Worm (Caenorhabditis elegans) whole organism, L2 larva: ENCODE data around the gene timp-1.

Experiments
- C34F6.9 ChIP-seq: fragments of 150-350 bp; optimal IDR thresholded peaks from 2 replicates; lab custom pipeline; 2014; ENCODE audit warnings: missing biosample characterization, missing genetic modification characterization
- R02D3.7 ChIP-seq: fragments of 150-350 bp; optimal IDR thresholded peaks from 2 replicates; lab custom pipeline; 2014; ENCODE audit warnings: missing biosample characterization, missing genetic modification characterization
- Y55F3AM.14 ChIP-seq: fragments of 200-800 bp; sonication (Bioruptor generic); optimal IDR thresholded peaks from 2 replicates; lab custom pipeline; 2018; ENCODE audit warnings: mild to moderate bottlenecking, missing genetic modification characterization, missing compliant biosample characterization
- ZK546.5 ChIP-seq: sonication (generic microtip); optimal IDR thresholded peaks from 2 replicates; lab custom pipeline; 2017; ENCODE audit warnings: missing biosample characterization, missing genetic modification characterization
- ama-1 ChIP-seq: fragments of 150-350 bp; optimal IDR thresholded peaks from 2 replicates; lab custom pipeline; 2018; ENCODE audit warnings: inconsistent platforms
- ceh-16 ChIP-seq: fragments of 150-350 bp; optimal IDR thresholded peaks from 2 replicates; lab custom pipeline; 2014; ENCODE audit warnings: missing biosample characterization, missing genetic modification characterization
- ceh-82 ChIP-seq: fragments of 150-350 bp; optimal IDR thresholded peaks from 2 replicates; lab custom pipeline; 2014; ENCODE audit warnings: missing biosample characterization, missing genetic modification characterization
- crh-2 ChIP-seq: sonication (generic microtip); optimal IDR thresholded peaks from 2 replicates; lab custom pipeline; 2017; ENCODE audit warnings: missing biosample characterization, missing genetic modification characterization
- dmd-4 ChIP-seq: sonication (generic microtip); optimal IDR thresholded peaks from 2 replicates; lab custom pipeline; 2017; ENCODE audit warnings: missing biosample characterization, missing genetic modification characterization
- elt-1 ChIP-seq: fragments of 150-350 bp; optimal IDR thresholded peaks from 2 replicates; lab custom pipeline; 2014; ENCODE audit warnings: missing biosample characterization, missing genetic modification characterization
- elt-3 ChIP-seq: sonication (generic microtip); optimal IDR thresholded peaks from 2 replicates; lab custom pipeline; 2017; ENCODE audit warnings: missing biosample characterization, missing genetic modification characterization
- fos-1 ChIP-seq: fragments of 150-350 bp; optimal IDR thresholded peaks from 2 replicates; lab custom pipeline; 2014; ENCODE audit warnings: missing biosample characterization, missing genetic modification characterization
- gmeb-1 ChIP-seq: fragments of 150-350 bp; optimal IDR thresholded peaks from 2 replicates; lab custom pipeline; 2014; ENCODE audit warnings: missing biosample characterization, missing genetic modification characterization
- lin-13 ChIP-seq: fragments of 150-350 bp; optimal IDR thresholded peaks from 2 replicates; lab custom pipeline; 2014; ENCODE audit warnings: missing biosample characterization, missing genetic modification reagents, missing genetic modification characterization
- lin-39 ChIP-seq: fragments of 150-350 bp; optimal IDR thresholded peaks from 2 replicates; lab custom pipeline; 2014; ENCODE audit warnings: missing biosample characterization, missing genetic modification reagents, missing genetic modification characterization
- lsy-2 ChIP-seq, 2 experiments: fragments of 150-350 bp in 1 of 2; sonication (generic microtip) in 1 of 2; optimal IDR thresholded peaks; 2 replicates each; lab custom pipeline; 2014 to 2017; ENCODE audit warnings: missing biosample characterization in 2 of 2, missing genetic modification characterization in 2 of 2
- mab-5 ChIP-seq: fragments of 150-350 bp; optimal IDR thresholded peaks from 2 replicates; lab custom pipeline; 2014; ENCODE audit warnings: missing biosample characterization, missing genetic modification characterization
- mbf-1 ChIP-seq: sonication (generic microtip); optimal IDR thresholded peaks from 2 replicates; lab custom pipeline; 2017; ENCODE audit warnings: missing biosample characterization, missing genetic modification characterization
- nhr-10 ChIP-seq: sonication (generic microtip); optimal IDR thresholded peaks from 2 replicates; lab custom pipeline; 2017; ENCODE audit warnings: missing biosample characterization, missing genetic modification characterization
- nhr-12 ChIP-seq: fragments of 150-350 bp; optimal IDR thresholded peaks from 2 replicates; lab custom pipeline; 2014; ENCODE audit warnings: missing biosample characterization, missing genetic modification characterization
- nhr-129 ChIP-seq: fragments of 150-350 bp; optimal IDR thresholded peaks from 2 replicates; lab custom pipeline; 2014; ENCODE audit warnings: missing biosample characterization, missing genetic modification characterization
- nhr-21 ChIP-seq: fragments of 150-350 bp; optimal IDR thresholded peaks from 2 replicates; lab custom pipeline; 2014; ENCODE audit warnings: missing biosample characterization, missing genetic modification characterization
- nhr-23 ChIP-seq: fragments of 150-350 bp; optimal IDR thresholded peaks from 2 replicates; lab custom pipeline; 2014; ENCODE audit warnings: missing biosample characterization, missing genetic modification reagents, missing genetic modification characterization
- nhr-25 ChIP-seq: fragments of 150-350 bp; sonication (generic microtip); optimal IDR thresholded peaks from 3 replicates; lab custom pipeline; 2014; ENCODE audit warnings: missing biosample characterization, missing genetic modification characterization
- nhr-6 ChIP-seq: fragments of 150-350 bp; optimal IDR thresholded peaks from 2 replicates; lab custom pipeline; 2014; ENCODE audit warnings: missing biosample characterization, missing genetic modification characterization
- nhr-77 ChIP-seq: fragments of 150-350 bp; optimal IDR thresholded peaks from 2 replicates; lab custom pipeline; 2014; ENCODE audit warnings: missing biosample characterization, missing genetic modification characterization
- peb-1 ChIP-seq: fragments of 150-350 bp; optimal IDR thresholded peaks from 2 replicates; lab custom pipeline; 2014; ENCODE audit warnings: missing biosample characterization, missing genetic modification characterization
- skn-1 ChIP-seq: sonication (generic microtip); optimal IDR thresholded peaks from 2 replicates; lab custom pipeline; 2017; ENCODE audit warnings: missing biosample characterization, missing genetic modification characterization
- sma-9 ChIP-seq, 2 experiments: fragments of 150-350 bp in 1 of 2; sonication (generic microtip) in 1 of 2; optimal IDR thresholded peaks; 2 replicates each; lab custom pipeline; 2014 to 2016; ENCODE audit warnings: missing genetic modification characterization in 2 of 2, mild to moderate bottlenecking in 1 of 2, missing biosample characterization in 1 of 2, missing compliant biosample characterization in 1 of 2, missing genetic modification reagents in 1 of 2, moderate library complexity in 1 of 2
- snpc-4 ChIP-seq: fragments of 150-350 bp; optimal IDR thresholded peaks from 2 replicates; lab custom pipeline; 2014; ENCODE audit warnings: missing biosample characterization, missing genetic modification characterization
- unc-39 ChIP-seq: fragments of 150-350 bp; optimal IDR thresholded peaks from 2 replicates; lab custom pipeline; 2014; ENCODE audit warnings: missing biosample characterization, missing genetic modification characterization
- unc-55 ChIP-seq: fragments of 150-350 bp; sonication (generic microtip); optimal IDR thresholded peaks from 3 replicates; lab custom pipeline; 2014; ENCODE audit warnings: missing biosample characterization, missing genetic modification reagents, missing genetic modification characterization
- ztf-1 ChIP-seq: fragments of 200-800 bp; sonication (Bioruptor generic); conservative IDR thresholded peaks from 2 replicates; pipeline ENCODE4 v1.3.6; 2022; ENCODE audit warnings: missing genetic modification characterization, missing compliant biosample characterization
- ztf-11 ChIP-seq: sonication (generic microtip); optimal IDR thresholded peaks from 2 replicates; lab custom pipeline; 2017; ENCODE audit warnings: missing biosample characterization, missing genetic modification characterization

Gene timp-1

DNA sequence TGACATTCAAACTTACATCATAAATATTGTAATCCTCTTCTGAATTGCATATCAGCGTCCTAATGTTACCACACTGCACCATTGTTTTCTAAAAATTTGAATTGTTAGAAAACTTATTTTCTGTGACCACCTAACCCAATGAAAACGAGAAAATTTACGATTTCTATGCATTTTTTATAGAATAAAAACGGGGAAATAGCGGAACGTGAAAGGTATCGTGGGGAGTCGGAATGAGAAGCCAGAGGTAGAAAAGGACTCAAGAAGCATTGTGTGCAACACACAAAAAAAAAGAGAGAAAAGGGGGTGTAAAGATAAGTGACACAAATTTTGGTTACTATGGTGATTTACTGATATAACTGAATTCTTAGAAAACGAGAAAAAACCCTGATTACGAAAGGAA lies 43.2 kb downstream of the timp-1 start, which contains the start of gene C16D9.6:
Gene C16D9.6 (minus strand): TSS at position 101 of the 400 bp plus-strand sequence.
- TF ChIP-seq nhr-77 (no peak), ZK546.5 (tag; lab: Kevin White, UChicago) (no peak), crh-2 (tag; lab: Kevin White, UChicago) (no peak), elt-3 (no peak), nhr-23 (tag; lab: Kevin White, UChicago) (no peak), lsy-2 (tag; optimal IDR thresholded peaks at IDR 0.05; lab: Kevin White, UChicago) (no peak), unc-55 (GFP tag; lab: Kevin White, UChicago) (no peak), snpc-4 (tag; lab: Kevin White, UChicago) (no peak), nhr-25 (no peak), ztf-1 (no peak), skn-1 (no peak), gmeb-1 (tag; lab: Kevin White, UChicago) (no peak), ztf-11 (tag; lab: Kevin White, UChicago) (no peak), mbf-1 (tag; lab: Kevin White, UChicago) (no peak)

DNA sequence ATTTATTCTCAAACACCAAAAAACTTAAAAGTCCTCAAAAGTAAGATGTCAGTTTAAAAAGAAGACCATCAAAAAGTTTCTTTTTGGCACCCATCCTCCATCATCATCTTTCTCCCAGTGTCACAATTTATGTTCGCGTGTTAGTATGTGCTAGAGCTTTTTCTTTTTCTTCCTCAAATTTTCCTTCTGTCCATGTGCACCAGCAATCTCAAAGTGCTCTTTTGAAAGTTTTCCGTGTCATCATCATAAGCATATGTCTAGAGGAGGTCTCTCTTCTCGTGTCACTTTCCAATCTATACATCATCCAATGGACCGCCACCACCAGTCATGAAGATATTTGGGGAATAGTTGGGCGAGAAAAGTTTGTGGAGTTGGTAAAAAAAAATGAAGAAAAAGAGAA lies 44.0 kb downstream of the timp-1 start:
- TF ChIP-seq nhr-129 (tag; lab: Kevin White, UChicago), result peak; percentile 18
- no peak for TF ChIP-seq mab-5 (tag; lab: Kevin White, UChicago)
- TF ChIP-seq Y55F3AM.14 (GFP tag; lab: Kevin White, UChicago), result no peak
- TF ChIP-seq nhr-23 (tag; lab: Kevin White, UChicago), result no peak
- TF ChIP-seq fos-1, result no peak
- TF ChIP-seq ceh-82 (tag; lab: Kevin White, UChicago), result no peak
- TF ChIP-seq lin-13, result no peak
- TF ChIP-seq C34F6.9 (tag; lab: Kevin White, UChicago), result peak; percentile 16
- no peak for TF ChIP-seq lin-39 (tag; lab: Kevin White, UChicago)

DNA sequence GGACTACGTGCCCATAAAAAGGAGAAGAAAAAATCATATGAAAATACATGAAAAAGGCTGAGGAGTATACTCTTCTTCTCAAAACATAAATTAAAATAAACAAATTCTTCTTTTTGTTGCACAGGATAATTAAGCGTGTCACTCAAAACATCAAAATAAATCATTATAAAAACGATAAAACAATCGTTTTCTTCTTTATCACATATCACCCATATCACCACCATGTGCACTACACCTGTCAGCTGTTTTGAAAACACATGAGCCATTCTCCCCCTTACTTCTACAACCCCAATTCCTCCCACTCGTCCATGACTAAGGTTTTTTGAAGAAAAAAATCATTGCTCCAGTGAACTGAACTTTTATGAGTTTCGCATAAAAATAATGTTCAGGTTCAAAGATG lies 45.5 kb downstream of the timp-1 start:
- TF ChIP-seq crh-2 (tag; lab: Kevin White, UChicago), result no peak
- peak in 1 of 2 experiments; percentile 16 for TF ChIP-seq lsy-2 (tag; optimal IDR thresholded peaks at IDR 0.05; lab: Kevin White, UChicago)
- TF ChIP-seq nhr-129 (tag; lab: Kevin White, UChicago), result peak; percentile 34
- no peak for TF ChIP-seq nhr-21
- no peak for TF ChIP-seq ceh-82 (tag; lab: Kevin White, UChicago)
- no peak for TF ChIP-seq dmd-4 (tag; lab: Kevin White, UChicago)
- no peak for TF ChIP-seq nhr-77
- TF ChIP-seq mab-5 (tag; lab: Kevin White, UChicago), result peak; percentile 33
- no peak for TF ChIP-seq snpc-4 (tag; lab: Kevin White, UChicago)
- TF ChIP-seq sma-9 (GFP tag; optimal IDR thresholded peaks at IDR 0.05; lab: Kevin White, UChicago), result peak; percentile 27
- no peak for TF ChIP-seq sma-9 (tag; optimal IDR thresholded peaks at IDR 0.05; lab: Kevin White, UChicago)
- TF ChIP-seq unc-39 (tag; lab: Kevin White, UChicago), result no peak

- TF ChIP-seq unc-55 (GFP tag; lab: Kevin White, UChicago) (no peak), ceh-16 (tag; lab: Kevin White, UChicago) (no peak)
These were observed 46.9 kb downstream of the timp-1 start for ce11 chrV:8253946-8254345.

ce11 chrV:8254973-8255372 lies 47.9 kb downstream of the timp-1 start:
- TF ChIP-seq Y55F3AM.14 (GFP tag; lab: Kevin White, UChicago) (no peak), elt-1 (no peak), lsy-2 (tag; optimal IDR thresholded peaks at IDR 0.05; lab: Kevin White, UChicago) (no peak), unc-55 (GFP tag; lab: Kevin White, UChicago) (no peak), nhr-6 (tag; lab: Kevin White, UChicago) (no peak), peb-1 (tag; lab: Kevin White, UChicago) (no peak), ztf-11 (tag; lab: Kevin White, UChicago) (no peak), nhr-10 (tag; lab: Kevin White, UChicago) (no peak), ama-1 (lab: Kevin White, UChicago) (no peak), R02D3.7 (tag; lab: Kevin White, UChicago) (no peak), nhr-12 (tag; lab: Kevin White, UChicago) (no peak)
- TF ChIP-seq, all 48 proteins: peak for 0
